Worm (Caenorhabditis elegans) whole organism, dauer: ENCODE results near the gene sra-11.

Experiments used
- unc-62 ChIP-seq: sonication (generic microtip); optimal IDR thresholded peaks from 2 replicates; lab custom pipeline; 2017; ENCODE audit warnings: missing biosample characterization, missing genetic modification reagents, missing genetic modification characterization

Gene sra-11

ce11 chrII:10894996-10895395 lies 15.1 kb downstream of the sra-11 start, which contains the start of gene sra-10:
sra-10 (minus strand) TSS chrII:10895096.
- no peak for TF ChIP-seq unc-62 (GFP tag; lab: Kevin White, UChicago)

DNA sequence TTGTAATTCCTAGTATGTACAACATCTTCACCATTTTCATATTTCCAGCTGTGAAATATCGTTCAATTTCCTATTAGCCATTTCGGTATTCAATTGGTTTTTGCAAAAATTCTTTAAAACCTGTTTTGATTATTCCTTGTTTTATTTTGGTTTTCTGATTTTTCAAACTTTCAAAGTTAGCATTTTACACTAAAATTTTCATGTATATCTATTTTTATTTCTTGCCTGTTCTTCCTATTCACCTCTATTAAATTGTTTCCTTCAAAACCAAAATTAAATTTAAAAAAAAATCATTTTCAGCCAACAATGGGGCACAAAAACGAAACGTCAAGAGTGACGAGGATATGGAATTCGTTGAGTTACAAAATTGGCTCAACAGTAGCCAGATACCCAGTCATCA lies 21.1 kb downstream of the sra-11 start, which contains the start of gene ptr-8:
Gene ptr-8, plus strand, starts transcription at position 301 of the 400 bp plus-strand sequence.
- no peak for TF ChIP-seq unc-62 (GFP tag; lab: Kevin White, UChicago)

DNA sequence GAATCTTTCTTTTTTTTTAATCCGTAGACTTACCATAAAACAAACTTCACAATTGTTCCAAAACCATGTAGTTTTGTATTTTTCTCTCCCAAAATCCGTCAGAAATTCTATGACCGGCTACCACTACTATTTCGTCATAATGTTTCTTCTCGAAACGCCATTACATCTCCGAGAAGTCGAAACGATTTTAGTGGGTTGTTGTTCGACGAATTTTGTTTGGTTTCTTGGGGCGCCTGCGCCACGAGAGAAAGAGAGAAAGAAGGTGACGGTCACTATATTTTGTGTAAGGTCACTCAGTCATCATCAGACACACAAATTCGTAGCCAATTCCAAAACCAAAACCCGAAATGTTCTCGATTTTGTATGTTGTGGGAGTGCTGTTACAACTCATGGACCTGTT lies 23.0 kb downstream of the sra-11 start:
- no peak for TF ChIP-seq unc-62 (GFP tag; lab: Kevin White, UChicago)

DNA sequence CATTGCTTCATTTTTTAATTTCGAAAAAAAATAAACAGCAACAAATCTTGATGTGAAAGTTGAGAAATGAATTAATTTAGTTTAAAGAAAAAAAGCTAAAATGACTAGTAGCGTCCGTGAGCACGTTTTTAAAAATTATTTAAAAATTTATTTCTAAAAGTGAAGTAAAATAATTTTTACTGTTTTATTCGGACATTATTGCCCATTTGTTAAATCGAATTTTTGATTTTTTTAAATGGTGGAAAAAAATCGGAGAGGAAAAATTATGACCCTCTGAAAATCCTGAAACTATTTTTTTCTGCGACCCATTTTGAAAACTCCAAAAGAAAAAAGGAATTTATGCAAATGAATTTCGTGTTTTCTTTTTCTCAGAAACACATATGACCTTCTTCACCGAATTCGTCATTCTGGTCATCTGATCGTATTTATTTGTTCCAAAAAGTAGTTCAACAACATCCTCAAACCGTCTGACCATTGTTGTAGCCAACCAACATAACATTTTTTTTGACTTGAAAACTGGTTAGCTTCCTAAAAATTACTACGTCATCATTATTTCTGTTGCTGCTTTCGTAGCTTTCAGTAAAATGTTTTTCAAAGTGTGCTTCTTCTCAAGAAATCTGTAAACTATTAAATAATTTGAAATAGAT lies 24.1 kb downstream of the sra-11 start, which contains the start of gene F44F4.3:
Gene F44F4.3, minus strand, starts transcription at position 51 of the 647 bp plus-strand sequence.
- no peak for TF ChIP-seq unc-62 (GFP tag; lab: Kevin White, UChicago)

DNA sequence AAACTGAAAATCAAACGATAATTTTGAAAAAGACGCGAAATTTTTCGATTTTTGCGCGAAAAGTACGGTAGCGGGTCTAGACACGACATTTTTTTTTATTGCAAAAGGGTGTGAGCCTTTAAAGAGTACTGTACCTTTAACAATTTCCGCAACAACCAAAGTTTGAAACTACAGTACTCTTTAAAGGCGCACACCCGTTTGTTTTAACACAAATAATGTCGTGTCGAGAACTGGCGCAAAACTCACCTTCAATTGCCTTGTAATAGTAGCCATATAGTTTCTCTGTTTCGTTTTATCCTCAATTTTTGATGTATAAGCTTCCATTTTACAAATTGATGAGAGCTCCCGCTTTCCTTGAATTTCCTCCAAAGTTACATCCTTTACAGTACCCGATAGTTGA lies 24.9 kb downstream of the sra-11 start:
- no peak for TF ChIP-seq unc-62 (GFP tag; lab: Kevin White, UChicago)

DNA sequence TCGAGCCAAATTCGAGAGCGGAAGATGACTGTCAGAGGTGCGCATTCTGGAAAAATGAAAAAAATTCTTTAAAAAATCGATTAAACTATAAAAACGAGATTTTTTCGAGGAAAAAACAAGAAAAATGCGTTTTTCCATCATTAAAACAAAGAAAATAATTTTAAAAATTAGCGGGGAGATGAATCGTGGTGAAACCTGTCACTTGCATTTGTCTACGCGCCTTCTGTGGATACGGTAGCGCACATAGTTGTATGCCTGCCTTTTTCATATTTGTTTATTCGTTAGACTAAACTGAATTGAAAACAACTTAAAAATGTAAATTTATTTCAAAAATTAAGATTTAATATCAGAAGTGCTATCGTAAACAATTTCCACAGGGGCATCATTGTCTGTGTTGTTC lies 25.7 kb downstream of the sra-11 start, which contains the start of gene egg-3:
Gene egg-3, minus strand, starts transcription at position 46 of the 400 bp plus-strand sequence.
- TF ChIP-seq unc-62 (GFP tag; lab: Kevin White, UChicago), result no peak

DNA sequence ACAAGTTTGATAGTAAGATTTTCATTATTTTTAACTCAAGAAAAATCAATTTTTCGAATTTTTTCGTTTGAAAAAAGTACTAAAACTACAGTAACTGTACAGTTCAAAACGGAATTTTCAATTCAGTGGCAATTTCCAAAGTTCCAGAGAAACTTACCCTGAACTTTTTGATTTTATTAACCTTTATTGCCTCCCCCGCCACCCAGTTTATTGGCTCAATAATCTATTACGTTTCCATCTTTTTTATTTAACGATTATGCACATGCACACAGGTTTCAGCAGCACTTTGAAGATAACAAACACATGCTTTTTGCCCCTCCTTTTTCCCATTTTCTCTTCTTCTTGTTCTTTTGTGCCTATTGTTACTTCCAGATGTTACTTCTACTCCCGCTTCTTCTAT lies 29.5 kb downstream of the sra-11 start, which contains the start of gene lurp-1:
Gene lurp-1, plus strand, starts transcription at position 301 of the 400 bp plus-strand sequence.
- no peak for TF ChIP-seq unc-62 (GFP tag; lab: Kevin White, UChicago)

- no peak for TF ChIP-seq unc-62 (GFP tag; lab: Kevin White, UChicago)
Measured at ce11 chrII:10873631-10874030, 36.5 kb downstream of the sra-11 start, which contains the start of gene orc-2. orc-2 (plus strand) TSS chrII:10873931.

DNA sequence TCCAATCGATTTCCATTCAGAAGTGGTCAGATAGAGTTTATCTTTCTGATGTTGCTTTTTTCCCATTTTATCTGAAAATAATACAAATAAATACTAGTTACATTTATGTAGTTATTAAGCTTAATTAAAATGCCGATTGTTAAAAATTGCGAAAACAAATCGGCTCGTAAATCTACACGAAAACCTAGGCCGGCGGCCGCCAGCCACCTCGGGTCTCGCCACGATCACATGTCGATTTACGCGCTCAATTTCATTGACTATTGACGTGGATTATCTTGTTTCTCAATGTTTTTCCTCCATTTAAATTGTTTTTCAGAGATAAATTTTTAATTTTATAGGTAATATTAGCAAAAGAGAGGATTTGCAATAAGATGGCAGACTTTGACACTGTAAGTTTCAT lies 37.6 kb downstream of the sra-11 start, which contains the start of the genes cyn-4 and copz-1:
Gene cyn-4, minus strand, starts transcription at position 71 of the 400 bp plus-strand sequence.
Gene copz-1, plus strand, starts transcription at position 339 of the 400 bp plus-strand sequence.
- no peak for TF ChIP-seq unc-62 (GFP tag; lab: Kevin White, UChicago)

DNA sequence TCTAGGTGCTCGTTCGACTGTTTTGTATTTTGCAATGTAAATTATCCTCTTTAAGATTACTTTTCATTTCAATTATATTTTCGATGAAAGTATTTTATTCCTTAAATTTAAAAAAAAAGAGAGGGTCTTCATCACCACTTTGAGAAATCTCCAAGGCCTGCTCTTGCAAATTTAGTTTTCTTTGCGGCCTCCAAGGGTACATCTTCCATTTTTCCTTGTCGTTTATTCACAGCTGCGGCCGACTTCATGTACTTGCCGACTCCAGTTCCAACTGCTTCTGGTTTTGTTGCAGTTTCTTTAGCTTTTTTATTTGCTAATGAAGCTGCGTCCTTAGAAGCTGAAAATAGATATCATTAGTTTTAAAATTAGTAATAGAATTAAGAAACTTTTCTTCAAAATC lies 39.4 kb downstream of the sra-11 start:
- no peak for TF ChIP-seq unc-62 (GFP tag; lab: Kevin White, UChicago)

- no peak for TF ChIP-seq unc-62 (GFP tag; lab: Kevin White, UChicago)
Measured at ce11 chrII:10868670-10869246, 41.4 kb downstream of the sra-11 start, which contains the start of the genes gmps-1 and cap-2. gmps-1 (minus strand) TSS chrII:10868720. cap-2 (plus strand) TSS chrII:10869196.

DNA sequence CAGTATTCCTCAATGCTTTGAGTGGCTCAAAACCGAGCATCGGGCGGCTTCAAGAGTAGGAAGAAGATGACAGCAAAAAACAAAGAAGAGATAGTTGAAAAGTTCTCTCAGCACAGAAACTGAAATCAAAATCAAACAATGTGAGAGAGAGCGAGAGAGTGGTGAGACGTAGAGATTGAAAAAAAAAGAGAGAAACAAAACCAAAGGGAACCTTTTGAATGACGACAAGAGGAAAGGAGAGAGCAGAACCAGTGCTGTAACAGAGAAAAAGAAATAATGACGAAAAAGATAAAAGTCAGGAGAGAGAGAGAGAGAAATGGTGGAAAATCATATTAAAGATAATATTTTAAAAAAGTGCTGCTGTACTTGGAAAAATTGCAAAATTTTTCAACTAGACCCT lies 42.9 kb downstream of the sra-11 start:
- no peak for TF ChIP-seq unc-62 (GFP tag; lab: Kevin White, UChicago)

- TF ChIP-seq unc-62 (GFP tag; lab: Kevin White, UChicago), result no peak
Measured at ce11 chrII:10862749-10863656, 47.1 kb downstream of the sra-11 start.

DNA sequence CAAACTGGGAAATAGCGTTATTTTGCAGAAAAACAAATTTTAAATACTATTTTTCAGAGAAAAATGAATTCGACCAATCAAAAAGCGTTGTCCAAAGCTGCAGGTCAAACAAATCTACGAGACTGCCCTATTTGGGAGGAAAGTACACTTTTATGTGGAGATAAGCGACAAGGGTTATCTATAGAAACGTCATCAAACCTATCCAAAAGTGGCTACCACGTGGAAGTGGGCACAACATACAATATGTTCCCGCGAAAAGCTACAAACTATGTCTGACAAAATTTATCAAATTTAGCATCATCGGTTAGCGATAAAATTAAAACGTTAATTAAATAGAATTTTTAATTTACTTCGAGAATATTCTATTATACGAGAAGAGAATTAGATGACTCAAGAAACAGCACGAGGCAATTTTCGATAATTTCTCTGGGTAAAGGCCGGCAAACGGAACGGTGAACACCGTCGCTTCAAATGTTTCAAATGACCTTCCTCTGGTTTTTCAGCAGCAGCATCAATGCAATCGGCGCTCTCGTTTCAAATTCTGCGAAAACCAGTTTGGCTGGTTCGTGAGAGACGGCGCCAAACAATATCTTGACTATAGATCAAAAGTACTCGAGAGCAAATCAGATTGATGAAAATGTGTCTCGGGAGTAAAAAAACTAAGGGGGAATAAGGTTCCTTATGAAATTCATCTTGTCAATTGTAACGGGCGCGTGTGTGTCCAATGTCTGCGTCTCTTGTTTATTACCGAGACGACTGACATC lies 48.2 kb downstream of the sra-11 start:
- no peak for TF ChIP-seq unc-62 (GFP tag; lab: Kevin White, UChicago)

DNA sequence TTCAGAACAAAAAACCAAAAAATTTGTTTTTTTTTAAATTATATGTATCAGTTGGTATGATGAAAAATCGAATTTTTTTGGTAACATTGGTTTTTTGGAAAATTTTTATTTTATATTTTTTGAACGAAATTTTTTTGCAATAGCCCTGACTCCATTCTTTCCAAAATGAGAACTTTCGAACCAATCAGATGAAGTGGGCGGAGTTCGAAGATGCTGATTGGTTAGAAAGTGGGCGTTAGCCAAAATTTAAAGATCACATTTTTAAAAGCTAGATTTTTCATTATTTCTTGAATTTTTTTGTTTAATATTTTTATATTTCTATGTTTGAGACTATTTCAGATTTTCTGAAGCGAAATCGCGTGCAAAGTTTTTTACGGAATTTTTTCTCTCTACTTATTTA lies 48.8 kb downstream of the sra-11 start:
- TF ChIP-seq unc-62 (GFP tag; lab: Kevin White, UChicago), result no peak
